Fruit fly (Drosophila melanogaster) S2 (cell line): ENCODE measurements around the gene PolrMT.

Experiments
- CG8478 ChIP-seq: fragments of >200 bp; optimal IDR thresholded peaks from 2 replicates; lab custom pipeline; 2018
- CTCF ChIP-seq, 2 experiments: fragments of >200 bp; optimal IDR thresholded peaks; 2 replicates each; lab custom pipeline; 2018

The PolrMT gene

dm6 chr2L:1128932-1129887 is 21.0 kb upstream of the PolrMT start, which contains the start of the genes Pino and TBC1D23:
TSS of gene Pino (minus strand) at chr2L:1128953.
TSS of gene TBC1D23 (plus strand) at chr2L:1129316.
- no peak for TF ChIP-seq CG8478

- TF ChIP-seq CG8478 (no peak), CTCF (optimal IDR thresholded peaks at IDR 0.05; lab: Kevin White, UChicago) (no peak)
Observed at dm6 chr2L:1128344-1128931, 20.3 kb upstream of the PolrMT start.

dm6 chr2L:1127434-1128089 is 19.4 kb upstream of the PolrMT start:
- TF ChIP-seq CG8478 = no peak
- TF ChIP-seq CTCF (optimal IDR thresholded peaks at IDR 0.05; lab: Kevin White, UChicago) = no peak

dm6 chr2L:1126527-1126926 is 18.4 kb upstream of the PolrMT start:
- TF ChIP-seq CTCF (optimal IDR thresholded peaks at IDR 0.05; lab: Kevin White, UChicago) = no peak
- no peak for TF ChIP-seq CG8478

dm6 chr2L:1125437-1125836 is 17.3 kb upstream of the PolrMT start:
- no peak for TF ChIP-seq CG8478
- no peak for TF ChIP-seq CTCF (optimal IDR thresholded peaks at IDR 0.05; lab: Kevin White, UChicago)

- TF ChIP-seq CTCF (optimal IDR thresholded peaks at IDR 0.05; lab: Kevin White, UChicago) = no peak
- TF ChIP-seq CG8478 = no peak
Observed at dm6 chr2L:1124265-1124664, 16.1 kb upstream of the PolrMT start.

dm6 chr2L:1123078-1123818 is 15.1 kb upstream of the PolrMT start:
- TF ChIP-seq CG8478 = no peak
- TF ChIP-seq CTCF (optimal IDR thresholded peaks at IDR 0.05; lab: Kevin White, UChicago) = no peak

- TF ChIP-seq CTCF (optimal IDR thresholded peaks at IDR 0.05; lab: Kevin White, UChicago) (no peak), CG8478 (no peak)
Observed at dm6 chr2L:1122711-1122960, 14.5 kb upstream of the PolrMT start.

- no peak for TF ChIP-seq CG8478
- TF ChIP-seq CTCF (optimal IDR thresholded peaks at IDR 0.05; lab: Kevin White, UChicago) = no peak
Observed at dm6 chr2L:1121942-1122710, 14.0 kb upstream of the PolrMT start.

dm6 chr2L:1120206-1120902 is 12.2 kb upstream of the PolrMT start:
- TF ChIP-seq CTCF (optimal IDR thresholded peaks at IDR 0.05; lab: Kevin White, UChicago) (no peak), CG8478 (no peak)

- TF ChIP-seq CG8478 (no peak), CTCF (optimal IDR thresholded peaks at IDR 0.05; lab: Kevin White, UChicago) (no peak)
Observed at dm6 chr2L:1118880-1119809, 11.0 kb upstream of the PolrMT start.

- TF ChIP-seq CG8478 (no peak), CTCF (optimal IDR thresholded peaks at IDR 0.05; lab: Kevin White, UChicago) (peak; percentile 11 to 51)
Observed at dm6 chr2L:1118149-1118548, 10.0 kb upstream of the PolrMT start.

- TF ChIP-seq CTCF (optimal IDR thresholded peaks at IDR 0.05; lab: Kevin White, UChicago) (no peak), CG8478 (no peak)
Observed at dm6 chr2L:1116661-1117322, 8.6 kb upstream of the PolrMT start.
